Worm (Caenorhabditis elegans) whole organism, late embryonic: ENCODE measurements around the gene C18G1.8.

Experiments used
- C38D4.7 ChIP-seq: fragments of 200-800 bp; sonication (Bioruptor generic); optimal IDR thresholded peaks from 2 replicates; lab custom pipeline; 2018; ENCODE audit warnings: mild to moderate bottlenecking, missing genetic modification characterization, moderate library complexity, missing compliant biosample characterization
- K02D7.2 ChIP-seq: sonication (generic microtip); optimal IDR thresholded peaks from 2 replicates; lab custom pipeline; 2017; ENCODE audit warnings: mild to moderate bottlenecking, missing genetic modification characterization, missing compliant biosample characterization
- K09A11.1 ChIP-seq: sonication (generic microtip); optimal IDR thresholded peaks from 2 replicates; lab custom pipeline; 2017; ENCODE audit warnings: antibody characterized with exemption, mild to moderate bottlenecking, missing genetic modification characterization, missing compliant biosample characterization; ENCODE audit not compliant: insufficient read depth
- T23F11.4 ChIP-seq: fragments of 200-800 bp; sonication (Bioruptor generic); optimal IDR thresholded peaks from 2 replicates; lab custom pipeline; 2018; ENCODE audit warnings: mild to moderate bottlenecking, missing genetic modification characterization, missing compliant biosample characterization
- Y22D7AL.16 ChIP-seq: sonication (generic microtip); optimal IDR thresholded peaks from 2 replicates; lab custom pipeline; 2016; ENCODE audit warnings: missing genetic modification characterization, missing compliant biosample characterization
- ama-1 ChIP-seq: fragments of 150-350 bp; optimal IDR thresholded peaks from 2 replicates; lab custom pipeline; 2014
- ceh-18 ChIP-seq: sonication (generic microtip); optimal IDR thresholded peaks from 2 replicates; lab custom pipeline; 2016; ENCODE audit warnings: missing genetic modification characterization, missing compliant biosample characterization
- ceh-19 ChIP-seq: fragments of 200-800 bp; sonication (Bioruptor generic); optimal IDR thresholded peaks from 2 replicates; lab custom pipeline; 2018; ENCODE audit warnings: mild to moderate bottlenecking, missing genetic modification characterization, missing compliant biosample characterization
- ceh-2 ChIP-seq: sonication (generic microtip); optimal IDR thresholded peaks from 2 replicates; lab custom pipeline; 2016; ENCODE audit warnings: missing genotype, missing genetic modification characterization, missing compliant biosample characterization
- ceh-22 ChIP-seq: sonication (generic microtip); optimal IDR thresholded peaks from 2 replicates; lab custom pipeline; 2017; ENCODE audit warnings: missing biosample characterization, missing genetic modification characterization
- ceh-31 ChIP-seq: sonication (generic microtip); optimal IDR thresholded peaks from 2 replicates; lab custom pipeline; 2016; ENCODE audit warnings: missing genetic modification characterization, missing compliant biosample characterization
- ceh-34 ChIP-seq: sonication (generic microtip); optimal IDR thresholded peaks from 2 replicates; lab custom pipeline; 2016; ENCODE audit warnings: mild to moderate bottlenecking, missing genetic modification characterization, missing compliant biosample characterization
- ceh-48 ChIP-seq: sonication (generic microtip); optimal IDR thresholded peaks from 2 replicates; lab custom pipeline; 2016; ENCODE audit warnings: missing genetic modification characterization, inconsistent platforms, missing compliant biosample characterization
- dve-1 ChIP-seq: sonication (generic microtip); optimal IDR thresholded peaks from 2 replicates; lab custom pipeline; 2017; ENCODE audit warnings: antibody characterized with exemption, mild to moderate bottlenecking, missing genetic modification characterization, missing compliant biosample characterization
- elt-2 ChIP-seq: sonication (generic microtip); optimal IDR thresholded peaks from 2 replicates; lab custom pipeline; 2016; ENCODE audit warnings: missing genetic modification reagents, missing genetic modification characterization, missing compliant biosample characterization
- elt-4 ChIP-seq: sonication (generic microtip); optimal IDR thresholded peaks from 2 replicates; lab custom pipeline; 2016; ENCODE audit warnings: missing genetic modification characterization, missing compliant biosample characterization
- eyg-1 ChIP-seq: sonication (generic microtip); optimal IDR thresholded peaks from 2 replicates; lab custom pipeline; 2016; ENCODE audit warnings: missing genotype, missing genetic modification characterization, missing compliant biosample characterization
- gmeb-2 ChIP-seq: sonication (generic microtip); optimal IDR thresholded peaks from 2 replicates; lab custom pipeline; 2016; ENCODE audit warnings: missing genetic modification characterization, inconsistent platforms, missing compliant biosample characterization
- hlh-13 ChIP-seq: fragments of 200-800 bp; sonication (Bioruptor generic); optimal IDR thresholded peaks from 2 replicates; lab custom pipeline; 2018; ENCODE audit warnings: mild to moderate bottlenecking, missing genetic modification characterization, missing compliant biosample characterization
- hlh-8 ChIP-seq: sonication (generic microtip); optimal IDR thresholded peaks from 2 replicates; lab custom pipeline; 2016; ENCODE audit warnings: missing genotype, missing genetic modification characterization, missing compliant biosample characterization
- lin-11 ChIP-seq: fragments of 200-800 bp; sonication (Bioruptor generic); optimal IDR thresholded peaks from 2 replicates; lab custom pipeline; 2018; ENCODE audit warnings: mild to moderate bottlenecking, missing genetic modification characterization, missing compliant biosample characterization
- madf-2 ChIP-seq: sonication (generic microtip); optimal IDR thresholded peaks from 2 replicates; lab custom pipeline; 2017; ENCODE audit warnings: missing genetic modification characterization, missing compliant biosample characterization
- nfya-1 ChIP-seq: sonication (generic microtip); optimal IDR thresholded peaks from 2 replicates; lab custom pipeline; 2017; ENCODE audit warnings: missing genetic modification characterization, mild to moderate bottlenecking, missing compliant biosample characterization, antibody characterized with exemption, moderate library complexity
- nhr-11 ChIP-seq: fragments of 150-350 bp; optimal IDR thresholded peaks from 2 replicates; lab custom pipeline; 2014; ENCODE audit warnings: missing biosample characterization, missing genetic modification characterization
- nhr-232 ChIP-seq: sonication (generic microtip); optimal IDR thresholded peaks from 2 replicates; lab custom pipeline; 2016; ENCODE audit warnings: missing genetic modification characterization, missing compliant biosample characterization
- npax-4 ChIP-seq: sonication (generic microtip); optimal IDR thresholded peaks from 2 replicates; lab custom pipeline; 2016; ENCODE audit warnings: missing genetic modification characterization, missing compliant biosample characterization
- pag-3 ChIP-seq: sonication (generic microtip); optimal IDR thresholded peaks from 2 replicates; lab custom pipeline; 2016; ENCODE audit warnings: missing compliant biosample characterization, missing genetic modification characterization, borderline replicate concordance
- pat-9 ChIP-seq: fragments of 200-800 bp; sonication (Bioruptor generic); optimal IDR thresholded peaks from 2 replicates; lab custom pipeline; 2018; ENCODE audit warnings: mild to moderate bottlenecking, missing genetic modification characterization, moderate library complexity, missing compliant biosample characterization
- pha-2 ChIP-seq: sonication (generic microtip); optimal IDR thresholded peaks from 2 replicates; lab custom pipeline; 2017; ENCODE audit warnings: mild to moderate bottlenecking, missing genetic modification characterization, missing compliant biosample characterization
- pros-1 ChIP-seq: fragments of 150-350 bp; optimal IDR thresholded peaks from 2 replicates; lab custom pipeline; 2014; ENCODE audit warnings: missing biosample characterization, missing genetic modification reagents, missing genetic modification characterization
- sox-4 ChIP-seq: sonication (generic microtip); optimal IDR thresholded peaks from 2 replicates; lab custom pipeline; 2017; ENCODE audit warnings: mild to moderate bottlenecking, missing genetic modification characterization, inconsistent platforms, missing compliant biosample characterization
- tbx-2 ChIP-seq: sonication (generic microtip); optimal IDR thresholded peaks from 2 replicates; lab custom pipeline; 2016; ENCODE audit warnings: missing genetic modification characterization, missing compliant biosample characterization
- tbx-7 ChIP-seq: sonication (generic microtip); optimal IDR thresholded peaks from 2 replicates; lab custom pipeline; 2016; ENCODE audit warnings: missing genotype, missing genetic modification characterization, missing compliant biosample characterization
- unc-42 ChIP-seq: sonication (generic microtip); optimal IDR thresholded peaks from 2 replicates; lab custom pipeline; 2016; ENCODE audit warnings: missing genotype, missing genetic modification characterization, missing compliant biosample characterization
- unc-55 ChIP-seq: sonication (generic microtip); optimal IDR thresholded peaks from 2 replicates; lab custom pipeline; 2017; ENCODE audit warnings: missing biosample characterization, missing genetic modification reagents, missing genetic modification characterization
- unc-86 ChIP-seq: sonication (generic microtip); optimal IDR thresholded peaks from 2 replicates; lab custom pipeline; 2016; ENCODE audit warnings: missing genetic modification characterization, missing compliant biosample characterization
- zip-5 ChIP-seq: sonication (generic microtip); optimal IDR thresholded peaks from 2 replicates; lab custom pipeline; 2016; ENCODE audit warnings: missing genetic modification characterization, missing compliant biosample characterization
- ztf-16 ChIP-seq: sonication (generic microtip); optimal IDR thresholded peaks from 2 replicates; lab custom pipeline; 2017; ENCODE audit warnings: missing genetic modification characterization, missing compliant biosample characterization

Gene C18G1.8

DNA sequence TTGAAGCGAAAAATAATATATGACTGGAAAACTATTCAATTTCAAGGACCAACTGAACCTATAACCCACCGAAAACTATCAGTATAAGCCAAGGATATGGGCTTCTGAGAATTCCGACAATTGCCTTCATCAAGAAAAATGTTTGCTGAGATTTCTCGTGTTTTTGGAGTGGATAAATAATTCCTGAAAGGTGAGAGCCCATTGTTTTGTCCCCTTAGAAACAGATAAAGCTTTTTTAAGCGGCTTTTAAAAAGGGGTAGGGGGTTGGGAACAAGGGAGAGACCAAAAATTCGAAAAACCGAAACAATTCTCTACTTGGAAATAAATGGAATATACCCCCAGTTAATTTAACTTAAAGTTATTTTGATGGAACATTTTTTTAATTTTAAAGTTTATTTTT, at the start of gene C18G1.8:
C18G1.8 (minus strand) TSS at position 101 of the 400 bp plus-strand sequence.
- no peak for TF ChIP-seq pag-3 (tag; lab: Kevin White, UChicago)
- TF ChIP-seq K02D7.2 (tag; lab: Kevin White, UChicago): no peak

ce11 chrV:4813825-4814224, 47.4 kb upstream of the C18G1.8 start:
- TF ChIP-seq K09A11.1 (no peak), nfya-1 (peak; percentile 53), ceh-22 (tag; lab: Kevin White, UChicago) (no peak), unc-86 (no peak)

DNA sequence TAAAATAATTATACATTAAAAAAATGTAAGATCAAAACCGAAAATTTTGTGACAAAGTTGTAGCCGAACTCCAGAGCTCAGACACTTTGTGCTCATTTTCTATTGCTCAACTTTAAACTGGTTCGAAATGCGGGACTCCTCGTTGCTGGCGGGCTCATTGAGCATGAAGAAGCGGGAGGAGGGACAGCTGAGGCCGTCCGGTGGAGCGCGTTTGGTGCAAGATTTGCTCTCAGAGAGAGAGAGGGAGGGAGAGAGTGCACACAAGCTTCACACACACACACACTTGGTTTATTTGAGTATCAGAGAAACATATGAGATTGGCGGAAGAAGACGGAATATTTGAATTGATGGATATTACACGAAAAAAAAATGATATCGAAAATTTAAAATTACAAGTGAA, 44.3 kb upstream of the C18G1.8 start:
- TF ChIP-seq pag-3 (tag; lab: Kevin White, UChicago) (no peak), tbx-7 (no peak), ceh-2 (tag; lab: Kevin White, UChicago) (peak; percentile 26), unc-42 (tag; lab: Kevin White, UChicago) (peak; percentile 24), madf-2 (tag; lab: Kevin White, UChicago) (no peak), ceh-48 (tag; lab: Kevin White, UChicago) (no peak), elt-4 (tag; lab: Kevin White, UChicago) (no peak), ceh-31 (tag; lab: Kevin White, UChicago) (peak; percentile 57), nfya-1 (peak; percentile 56), ceh-34 (tag; lab: Kevin White, UChicago) (peak; percentile 29), unc-86 (no peak), unc-55 (GFP tag; lab: Kevin White, UChicago) (peak; percentile 43), Y22D7AL.16 (no peak), eyg-1 (tag; lab: Kevin White, UChicago) (no peak), gmeb-2 (tag; lab: Kevin White, UChicago) (no peak), ceh-19 (peak; percentile 31), ceh-18 (peak; percentile 43), C38D4.7 (no peak), npax-4 (tag; lab: Kevin White, UChicago) (no peak), hlh-8 (tag; lab: Kevin White, UChicago) (peak; percentile 4), pat-9 (tag; lab: Kevin White, UChicago) (no peak), pros-1 (tag; lab: Kevin White, UChicago) (peak; percentile 43), tbx-2 (tag; lab: Kevin White, UChicago) (peak; percentile 40)

ce11 chrV:4806859-4807258, 40.5 kb upstream of the C18G1.8 start:
- TF ChIP-seq nfya-1 (no peak), tbx-2 (tag; lab: Kevin White, UChicago) (peak; percentile 3)

DNA sequence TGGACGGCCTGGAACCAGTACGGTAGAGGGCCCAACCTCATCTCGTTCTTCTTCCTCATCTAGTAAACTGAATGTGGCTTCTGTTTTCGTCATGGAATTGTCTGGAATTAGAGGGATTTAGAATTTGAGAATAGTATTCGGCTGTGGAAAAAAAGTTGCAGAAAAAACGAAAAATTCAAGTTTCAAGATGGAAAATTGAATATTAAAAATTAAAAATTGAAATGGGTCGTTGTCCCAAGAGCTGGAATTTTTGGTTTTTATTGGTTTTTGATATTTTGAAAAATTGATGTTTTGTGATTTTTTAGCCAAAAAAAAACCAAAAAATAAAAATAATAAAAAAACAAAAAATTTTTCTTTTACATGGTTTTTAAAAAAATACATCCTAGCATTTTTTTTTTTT, 39.4 kb upstream of the C18G1.8 start, which contains the start of gene R02F11.3:
R02F11.3 (minus strand) TSS at position 101 of the 400 bp plus-strand sequence.
- TF ChIP-seq K02D7.2 (tag; lab: Kevin White, UChicago) (no peak), ceh-18 (no peak), hlh-13 (GFP tag; lab: Kevin White, UChicago) (no peak), lin-11 (tag; lab: Kevin White, UChicago) (no peak), ceh-34 (tag; lab: Kevin White, UChicago) (no peak), tbx-2 (tag; lab: Kevin White, UChicago) (no peak), dve-1 (tag; lab: Kevin White, UChicago) (no peak), elt-2 (tag; lab: Kevin White, UChicago) (no peak), tbx-7 (no peak), nhr-232 (tag; lab: Kevin White, UChicago) (no peak), pat-9 (tag; lab: Kevin White, UChicago) (no peak), ama-1 (lab: Kevin White, UChicago) (no peak), T23F11.4 (GFP tag; lab: Kevin White, UChicago) (no peak), nhr-11 (tag; lab: Kevin White, UChicago) (no peak), zip-5 (tag; lab: Kevin White, UChicago) (no peak), gmeb-2 (tag; lab: Kevin White, UChicago) (no peak), ztf-16 (tag; lab: Kevin White, UChicago) (no peak), sox-4 (tag; lab: Kevin White, UChicago) (no peak), nfya-1 (no peak), pha-2 (no peak)
